Worm (Caenorhabditis elegans): ENCODE measurements around the gene elo-7.

DNA sequence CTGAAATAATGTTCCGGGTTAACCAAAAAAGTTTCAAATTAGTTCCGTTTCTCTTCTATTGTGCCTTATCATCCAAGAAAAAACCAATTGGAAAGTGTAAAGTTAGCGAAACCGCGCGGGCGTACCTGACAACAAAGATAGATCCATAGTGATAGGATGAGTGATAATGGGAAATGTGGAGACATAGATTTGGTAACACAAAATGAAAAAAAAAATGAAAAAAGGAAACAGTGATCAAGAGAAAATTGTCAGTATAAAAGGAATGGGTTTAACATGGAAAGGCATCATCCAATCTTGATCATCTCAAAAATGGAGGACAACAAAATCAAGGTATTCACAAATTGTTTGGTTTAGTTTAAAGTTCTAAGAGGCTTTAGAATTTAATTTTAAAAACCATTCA is 33.3 kb downstream of the elo-7 start, which contains the start of gene col-122:
- TF ChIP-seq W03F9.2 (tag; optimal IDR thresholded peaks at IDR 0.05) (no peak), him-1 (tag; optimal IDR thresholded peaks at IDR 0.05) (no peak)
